Fruit fly (Drosophila melanogaster) whole organism, wandering third instar larva: ENCODE results near the gene CG17221.

Experiments
- Abd-B ChIP-seq: fragments of >200 bp; optimal IDR thresholded peaks from 2 replicates; lab custom pipeline; 2017; ENCODE audit warnings: missing biosample characterization, missing genetic modification characterization
- CG32264 ChIP-seq: fragments of 200-800 bp; sonication (Bioruptor generic); optimal IDR thresholded peaks from 2 replicates; lab custom pipeline; 2016; ENCODE audit warnings: missing biosample characterization, missing genetic modification characterization
- CG9705 ChIP-seq: fragments of 200-800 bp; sonication (Bioruptor generic); optimal IDR thresholded peaks from 2 replicates; lab custom pipeline; 2018; ENCODE audit warnings: missing biosample characterization, mild to moderate bottlenecking, missing genetic modification characterization
- CrebA ChIP-seq: fragments of 200-800 bp; sonication (Bioruptor generic); optimal IDR thresholded peaks from 2 replicates; lab custom pipeline; 2016; ENCODE audit warnings: missing biosample characterization, mild to moderate bottlenecking, missing genetic modification characterization, borderline replicate concordance
- Dfd ChIP-seq: fragments of >200 bp; optimal IDR thresholded peaks from 2 replicates; lab custom pipeline; 2017; ENCODE audit warnings: missing biosample characterization, missing genetic modification characterization
- Dif ChIP-seq: fragments of 200-275, 200-300 bp; sonication (Bioruptor generic); optimal IDR thresholded peaks from 2 replicates; lab custom pipeline; 2018; ENCODE audit warnings: missing biosample characterization, missing genetic modification characterization; ENCODE audit not compliant: partially characterized antibody
- GATAd ChIP-seq: sonication (Bioruptor generic); optimal IDR thresholded peaks from 2 replicates; lab custom pipeline; 2016; ENCODE audit warnings: missing biosample characterization, missing genetic modification characterization
- HLH106 ChIP-seq: fragments of 200-800 bp; optimal IDR thresholded peaks from 3 replicates; lab custom pipeline; 2019; ENCODE audit warnings: missing biosample characterization, mild to moderate bottlenecking, missing genetic modification characterization, moderate library complexity
- Hnf4 ChIP-seq: fragments of 200-800 bp; sonication (Bioruptor generic); optimal IDR thresholded peaks from 2 replicates; lab custom pipeline; 2016; ENCODE audit warnings: missing biosample characterization, mild to moderate bottlenecking, missing genetic modification characterization
- Hr78 ChIP-seq: fragments of >200 bp; optimal IDR thresholded peaks from 2 replicates; lab custom pipeline; 2017; ENCODE audit warnings: missing biosample characterization, missing genetic modification characterization
- OdsH ChIP-seq: fragments of 200-800 bp; sonication (Bioruptor generic); optimal IDR thresholded peaks from 2 replicates; lab custom pipeline; 2016; ENCODE audit warnings: missing biosample characterization, mild to moderate bottlenecking, missing genetic modification characterization
- Rel ChIP-seq, 2 experiments: fragments of 200-800 bp; sonication (Bioruptor generic) in 1 of 2; optimal IDR thresholded peaks; 2 replicates in 1 of 2; 3 replicates in 1 of 2; lab custom pipeline; 2016 to 2019; ENCODE audit warnings: mild to moderate bottlenecking in 2 of 2, missing biosample characterization in 2 of 2, missing genetic modification characterization in 2 of 2, moderate library complexity in 1 of 2
- Sp1 ChIP-seq: fragments of 200-800 bp; sonication (Bioruptor generic); optimal IDR thresholded peaks from 3 replicates; lab custom pipeline; 2019; ENCODE audit warnings: missing biosample characterization, mild to moderate bottlenecking, missing genetic modification characterization, moderate library complexity
- Vsx2 ChIP-seq: fragments of 200-300, 225-300 bp; sonication (Bioruptor generic); optimal IDR thresholded peaks from 2 replicates; lab custom pipeline; 2018; ENCODE audit warnings: missing biosample characterization, missing genetic modification characterization; ENCODE audit not compliant: partially characterized antibody
- br ChIP-seq: fragments of 200-800 bp; sonication (Bioruptor generic); optimal IDR thresholded peaks from 2 replicates; lab custom pipeline; 2016; ENCODE audit warnings: missing biosample characterization, missing genetic modification characterization
- brk ChIP-seq: fragments of 200-800 bp; sonication (Bioruptor generic); optimal IDR thresholded peaks from 2 replicates; lab custom pipeline; 2016; ENCODE audit warnings: missing biosample characterization, mild to moderate bottlenecking, missing genetic modification characterization
- dl ChIP-seq, 2 experiments: fragments of 175-275, 200-275 bp in 1 of 2; fragments of 200-275 bp in 1 of 2; sonication (Bioruptor generic); optimal IDR thresholded peaks; lab custom pipeline; 2018; ENCODE audit warnings: mild to moderate bottlenecking in 2 of 2, missing biosample characterization in 2 of 2, missing genetic modification characterization in 2 of 2, moderate library complexity in 2 of 2; ENCODE audit not compliant: partially characterized antibody in 2 of 2, insufficient read depth in 1 of 2
- dmrt93B ChIP-seq: fragments of 200-800 bp; sonication (Bioruptor generic); optimal IDR thresholded peaks from 2 replicates; lab custom pipeline; 2018; ENCODE audit warnings: missing biosample characterization, mild to moderate bottlenecking, missing genetic modification characterization
- dsf ChIP-seq: sonication (Bioruptor generic); optimal IDR thresholded peaks from 2 replicates; lab custom pipeline; 2016; ENCODE audit warnings: missing biosample characterization, missing genetic modification characterization, borderline replicate concordance
- ey ChIP-seq: fragments of 200-800 bp; sonication (Bioruptor generic); optimal IDR thresholded peaks from 2 replicates; lab custom pipeline; 2016; ENCODE audit warnings: missing biosample characterization, missing genetic modification characterization
- foxo ChIP-seq, 2 experiments: fragments of 200-800 bp; sonication (Bioruptor generic); optimal IDR thresholded peaks; 2 replicates in 1 of 2; 3 replicates in 1 of 2; lab custom pipeline; 2016 to 2017; ENCODE audit warnings: missing biosample characterization in 2 of 2, missing genetic modification characterization in 2 of 2
- fru ChIP-seq: fragments of 200-800 bp; sonication (Bioruptor generic); optimal IDR thresholded peaks from 3 replicates; lab custom pipeline; 2016; ENCODE audit warnings: missing biosample characterization, mild to moderate bottlenecking, missing genetic modification characterization
- h ChIP-seq: fragments of 200-800 bp; sonication (Bioruptor generic); optimal IDR thresholded peaks from 3 replicates; lab custom pipeline; 2016; ENCODE audit warnings: missing biosample characterization, mild to moderate bottlenecking, missing genetic modification characterization
- jim ChIP-seq: fragments of 175-275, 200-325 bp; sonication (Bioruptor generic); optimal IDR thresholded peaks from 2 replicates; lab custom pipeline; 2016; ENCODE audit warnings: missing biosample characterization, mild to moderate bottlenecking, missing genetic modification characterization
- lola ChIP-seq: fragments of >200 bp; optimal IDR thresholded peaks from 2 replicates; lab custom pipeline; 2017; ENCODE audit warnings: missing biosample characterization, missing genetic modification characterization
- pan ChIP-seq: fragments of >200 bp; optimal IDR thresholded peaks from 2 replicates; lab custom pipeline; 2017
- psq ChIP-seq: fragments of 200-800 bp; sonication (Bioruptor generic); optimal IDR thresholded peaks from 3 replicates; lab custom pipeline; 2017; ENCODE audit warnings: missing biosample characterization, mild to moderate bottlenecking, missing genetic modification characterization, moderate library complexity
- rgr ChIP-seq: fragments of 200-800 bp; sonication (Bioruptor generic); optimal IDR thresholded peaks from 3 replicates; lab custom pipeline; 2016; ENCODE audit warnings: missing biosample characterization, mild to moderate bottlenecking, missing genetic modification characterization
- sage ChIP-seq: fragments of 200-800 bp; sonication (Bioruptor generic); optimal IDR thresholded peaks from 2 replicates; lab custom pipeline; 2016; ENCODE audit warnings: missing biosample characterization, mild to moderate bottlenecking, missing genetic modification characterization
- sv ChIP-seq: fragments of 200-800 bp; sonication (Bioruptor generic); optimal IDR thresholded peaks from 3 replicates; lab custom pipeline; 2016; ENCODE audit warnings: missing biosample characterization, missing genetic modification characterization
- tai ChIP-seq: sonication (Bioruptor generic); optimal IDR thresholded peaks from 2 replicates; lab custom pipeline; 2016; ENCODE audit warnings: missing biosample characterization, missing genetic modification characterization
- woc ChIP-seq: sonication (Bioruptor generic); optimal IDR thresholded peaks from 2 replicates; lab custom pipeline; 2016; ENCODE audit warnings: missing biosample characterization, mild to moderate bottlenecking, missing genetic modification characterization

Gene CG17221

DNA sequence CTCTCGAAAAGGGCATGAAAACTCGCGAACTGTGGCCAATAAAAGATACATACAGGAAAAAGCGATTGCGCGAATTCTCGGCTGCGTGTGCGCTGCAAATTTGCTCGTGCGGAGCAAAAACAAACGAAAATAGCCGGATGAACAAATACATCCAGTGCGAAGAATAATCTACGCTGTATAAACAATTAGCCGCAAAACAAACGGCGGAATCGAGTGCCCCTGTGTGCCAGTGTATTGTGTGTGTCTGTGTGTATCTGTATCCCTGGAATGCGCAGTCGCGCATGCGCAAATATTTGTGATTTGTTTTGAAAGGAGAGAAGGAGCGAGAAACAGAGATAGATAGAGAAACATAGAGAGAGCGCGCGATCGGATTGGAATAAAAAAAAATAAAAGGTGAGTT lies 40.2 kb upstream of the CG17221 start:
- no peak for TF ChIP-seq Hnf4 (GFP tag; lab: Kevin White, UChicago)
- TF ChIP-seq Abd-B (GFP tag; lab: Kevin White, UChicago): no peak
- no peak for TF ChIP-seq Hr78 (GFP tag; lab: Kevin White, UChicago)
- TF ChIP-seq sv (GFP tag; lab: Kevin White, UChicago): no peak
- TF ChIP-seq CG9705: no peak
- TF ChIP-seq tai (GFP tag; lab: Kevin White, UChicago): no peak
- TF ChIP-seq psq: no peak
- TF ChIP-seq Rel (GFP tag; optimal IDR thresholded peaks at IDR 0.05; lab: Kevin White, UChicago): no peak
- no peak for TF ChIP-seq Rel (tag; optimal IDR thresholded peaks at IDR 0.05; lab: Kevin White, UChicago)
- no peak for TF ChIP-seq h
- TF ChIP-seq CG32264: no peak
- no peak for TF ChIP-seq dsf

DNA sequence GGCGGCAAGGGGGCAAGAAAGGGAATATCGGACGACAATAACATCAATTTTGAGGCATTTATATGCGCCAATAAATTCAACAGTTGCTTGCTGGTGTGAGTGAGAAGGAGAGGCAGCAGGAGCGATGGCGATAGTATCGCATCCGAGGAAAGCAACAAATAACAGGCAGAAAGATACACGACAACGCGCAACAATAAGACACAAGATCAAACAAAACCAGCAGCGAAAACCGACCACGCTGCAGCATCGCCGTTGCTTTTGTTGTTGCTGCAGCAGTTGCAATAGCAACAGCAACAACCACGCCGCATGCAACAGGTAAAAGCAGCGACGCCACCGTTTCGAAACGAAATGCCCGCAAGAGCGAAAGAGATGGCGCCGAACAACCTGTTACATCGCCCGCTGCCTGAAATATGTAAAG lies 39.2 kb upstream of the CG17221 start:
- TF ChIP-seq Hr78 (GFP tag; lab: Kevin White, UChicago): no peak
- TF ChIP-seq CrebA (GFP tag; lab: Kevin White, UChicago): no peak
- no peak for TF ChIP-seq Dfd (GFP tag; lab: Kevin White, UChicago)
- no peak for TF ChIP-seq dl (GFP tag; optimal IDR thresholded peaks at IDR 0.05; lab: Kevin White, UChicago; ENCODE audit: insufficient read depth in 1 of 2, partially characterized antibody in 2 of 2)

DNA sequence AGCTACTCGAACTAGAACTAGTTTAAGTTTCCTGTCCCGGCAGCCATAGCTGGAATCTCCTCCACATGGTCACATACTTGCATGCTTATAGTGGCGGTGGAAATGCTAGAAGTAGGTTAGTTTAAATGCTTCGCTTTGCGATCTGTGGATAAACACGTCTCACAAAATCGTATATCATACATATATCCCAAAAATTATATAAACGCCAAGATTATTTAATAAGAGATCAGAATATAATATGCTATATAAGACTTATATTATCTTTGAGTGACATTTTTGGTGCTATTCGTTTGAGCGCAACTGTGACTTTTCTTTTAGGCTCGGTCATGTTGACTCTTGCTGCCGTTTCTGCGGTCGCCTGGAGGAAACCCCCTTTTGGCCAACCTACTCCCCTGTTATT lies 37.8 kb upstream of the CG17221 start:
- TF ChIP-seq dl (GFP tag; optimal IDR thresholded peaks at IDR 0.05; lab: Kevin White, UChicago; ENCODE audit: insufficient read depth in 1 of 2, partially characterized antibody in 2 of 2) (no peak), lola (GFP tag; lab: Kevin White, UChicago) (no peak), jim (GFP tag; lab: Kevin White, UChicago) (no peak), rgr (GFP tag; lab: Kevin White, UChicago) (no peak), Dif (no peak), sage (GFP tag; lab: Kevin White, UChicago) (no peak), Vsx2 (GFP tag; lab: Kevin White, UChicago) (no peak), CG9705 (no peak), dsf (no peak), psq (no peak), tai (GFP tag; lab: Kevin White, UChicago) (no peak), ey (no peak), CG32264 (no peak), OdsH (GFP tag; lab: Kevin White, UChicago) (no peak), br (GFP tag; lab: Kevin White, UChicago) (no peak), fru (GFP tag; lab: Kevin White, UChicago) (no peak), pan (lab: Kevin White, UChicago) (no peak), sv (GFP tag; lab: Kevin White, UChicago) (no peak)

DNA sequence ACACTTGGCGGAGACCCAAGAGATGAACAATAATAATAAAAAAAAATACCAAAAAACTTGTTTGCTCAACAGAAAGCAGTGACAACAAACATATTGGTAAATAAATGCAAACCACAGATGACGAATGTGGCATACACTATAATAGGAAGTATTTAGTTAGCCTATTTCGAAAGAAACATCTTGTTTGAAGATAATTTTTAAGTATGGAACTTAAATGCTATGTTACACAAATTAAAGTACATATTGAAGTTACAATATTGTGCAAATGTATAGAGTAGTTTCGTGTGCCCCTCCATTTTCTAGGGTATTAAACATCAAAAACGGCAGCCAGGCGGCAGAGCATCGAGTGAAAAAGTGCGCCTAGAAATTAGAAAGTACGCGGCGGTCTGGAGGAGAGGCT lies 36.4 kb upstream of the CG17221 start:
- no peak for TF ChIP-seq GATAd (GFP tag; lab: Kevin White, UChicago)
- TF ChIP-seq br (GFP tag; lab: Kevin White, UChicago): no peak
- no peak for TF ChIP-seq CG9705
- TF ChIP-seq dmrt93B: no peak
- no peak for TF ChIP-seq woc (GFP tag; lab: Kevin White, UChicago)
- TF ChIP-seq CrebA (GFP tag; lab: Kevin White, UChicago): no peak
- TF ChIP-seq ey: no peak
- no peak for TF ChIP-seq Rel (GFP tag; optimal IDR thresholded peaks at IDR 0.05; lab: Kevin White, UChicago)
- no peak for TF ChIP-seq Rel (tag; optimal IDR thresholded peaks at IDR 0.05; lab: Kevin White, UChicago)

DNA sequence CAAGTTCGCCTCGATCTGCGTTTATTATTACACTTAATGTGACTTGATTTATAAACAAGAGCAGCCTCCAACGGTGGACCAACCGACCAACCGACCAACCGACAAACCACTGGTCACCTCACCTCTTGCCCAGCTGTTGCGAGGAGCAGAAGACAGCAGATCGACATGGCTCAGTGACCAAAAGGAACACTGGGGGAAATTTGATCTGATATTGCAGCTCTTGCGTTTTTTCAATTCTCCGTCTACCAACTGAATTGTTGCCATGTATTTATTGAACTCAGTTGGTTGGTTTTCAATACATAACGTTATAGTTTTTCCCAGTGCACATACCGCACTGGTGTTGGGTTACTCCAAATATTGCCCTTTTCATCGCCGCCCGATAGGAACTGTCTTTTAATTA lies 35.2 kb upstream of the CG17221 start:
- TF ChIP-seq woc (GFP tag; lab: Kevin White, UChicago) (peak; percentile 10), dmrt93B (no peak), dsf (no peak), foxo (GFP tag; optimal IDR thresholded peaks at IDR 0.05; lab: Kevin White, UChicago) (peak in 1 of 2 experiments; percentile 64), br (GFP tag; lab: Kevin White, UChicago) (peak; percentile 63), h (peak; percentile 37), psq (peak; percentile 31), rgr (GFP tag; lab: Kevin White, UChicago) (peak; percentile 31), Sp1 (GFP tag; lab: Kevin White, UChicago) (peak; percentile 36), HLH106 (tag; lab: Kevin White, UChicago) (peak; percentile 47), ey (peak; percentile 22), Hnf4 (GFP tag; lab: Kevin White, UChicago) (peak; percentile 21), brk (GFP tag; lab: Kevin White, UChicago) (no peak), OdsH (GFP tag; lab: Kevin White, UChicago) (peak; percentile 2), fru (GFP tag; lab: Kevin White, UChicago) (peak; percentile 62)
